Fruit fly (Drosophila melanogaster): ENCODE data around the gene CG15404.

dm6 chr2L:3166710-3167109, 7.1 kb upstream of the CG15404 start:
- no peak for TF ChIP-seq EcR (GFP tag; optimal IDR thresholded peaks at IDR 0.05)
- TF ChIP-seq Ets98B (GFP tag; IDR thresholded peaks at IDR 0.05) = no peak
- TF ChIP-seq Pif1B (GFP tag; optimal IDR thresholded peaks at IDR 0.05) = no peak
- TF ChIP-seq fd96Ca (GFP tag; IDR thresholded peaks at IDR 0.05) = no peak
- no peak for TF ChIP-seq CG13204 (GFP tag; optimal IDR thresholded peaks at IDR 0.05)
- TF ChIP-seq CG15710 (tag; optimal IDR thresholded peaks at IDR 0.05) = no peak
- no peak for TF ChIP-seq CG10348 (GFP tag; IDR thresholded peaks at IDR 0.05)
- TF ChIP-seq CG12605 (GFP tag; IDR thresholded peaks at IDR 0.05) = no peak
- TF ChIP-seq CG4496 (GFP tag; IDR thresholded peaks at IDR 0.05) = no peak
